Fruit fly (Drosophila melanogaster) whole organism, prepupa: ENCODE measurements around the gene olf413.

Experiments used
- Blimp-1 ChIP-seq: fragments of 200-800 bp; sonication (Bioruptor generic); optimal IDR thresholded peaks from 3 replicates; lab custom pipeline; 2017; ENCODE audit warnings: missing biosample characterization, missing genetic modification characterization, mild to moderate bottlenecking, moderate library complexity, missing genetic modification reagents
- CG10631 ChIP-seq: fragments of 200-800 bp; sonication (Bioruptor generic); optimal IDR thresholded peaks from 2 replicates; lab custom pipeline; 2016; ENCODE audit warnings: missing biosample characterization, missing genetic modification characterization
- CG10669 ChIP-seq: fragments of 200-800 bp; sonication (Bioruptor generic); optimal IDR thresholded peaks from 3 replicates; lab custom pipeline; 2018; ENCODE audit warnings: missing biosample characterization, mild to moderate bottlenecking, missing genetic modification characterization, moderate library complexity
- CG11294 ChIP-seq: fragments of 200-800 bp; sonication (Bioruptor generic); IDR thresholded peaks from 2 replicates; pipeline ENCODE4 v1.3.6; 2022; ENCODE audit warnings: missing biosample characterization, missing genetic modification characterization
- CG11762 ChIP-seq: fragments of 200-800 bp; sonication (Bioruptor generic); optimal IDR thresholded peaks from 3 replicates; lab custom pipeline; 2016; ENCODE audit warnings: missing biosample characterization, missing genetic modification characterization; ENCODE audit not compliant: insufficient read depth
- CG15336 ChIP-seq: fragments of 200-800 bp; sonication (Bioruptor generic); IDR thresholded peaks from 2 replicates; pipeline ENCODE4 v1.3.6; 2022; ENCODE audit warnings: missing biosample characterization, missing genetic modification characterization
- CG16779 ChIP-seq: fragments of 200-800 bp; sonication (Bioruptor generic); optimal IDR thresholded peaks from 3 replicates; lab custom pipeline; 2017; ENCODE audit warnings: missing biosample characterization, mild to moderate bottlenecking, missing genetic modification characterization
- CG3032 ChIP-seq: fragments of 200-800 bp; optimal IDR thresholded peaks from 2 replicates; lab custom pipeline; 2019; ENCODE audit warnings: missing biosample characterization, mild to moderate bottlenecking, missing genetic modification characterization, moderate library complexity
- CG31627 ChIP-seq: fragments of 200-800 bp; sonication (Bioruptor generic); optimal IDR thresholded peaks from 3 replicates; lab custom pipeline; 2016; ENCODE audit warnings: missing biosample characterization, missing genetic modification characterization
- CG32006 ChIP-seq: fragments of 200-800 bp; sonication (Bioruptor generic); optimal IDR thresholded peaks from 3 replicates; lab custom pipeline; 2017; ENCODE audit warnings: missing biosample characterization, mild to moderate bottlenecking, missing genetic modification characterization
- CG4318 ChIP-seq: fragments of 200-800 bp; sonication (Bioruptor generic); optimal IDR thresholded peaks from 3 replicates; lab custom pipeline; 2017; ENCODE audit warnings: missing biosample characterization, mild to moderate bottlenecking, missing genetic modification characterization
- CG6163 ChIP-seq: fragments of 200-800 bp; sonication (Bioruptor generic); IDR thresholded peaks from 3 replicates; pipeline ENCODE4 v1.3.6; 2022; ENCODE audit warnings: missing biosample characterization, missing genetic modification characterization
- CG6276 ChIP-seq: fragments of 200-800 bp; sonication (Bioruptor generic); optimal IDR thresholded peaks from 2 replicates; lab custom pipeline; 2017; ENCODE audit warnings: missing biosample characterization, mild to moderate bottlenecking, missing genetic modification characterization
- CG6808 ChIP-seq: fragments of 200-800 bp; sonication (Bioruptor generic); optimal IDR thresholded peaks from 3 replicates; lab custom pipeline; 2017; ENCODE audit warnings: missing biosample characterization, missing genetic modification characterization, mild to moderate bottlenecking, moderate library complexity, missing genetic modification reagents
- CG6854 ChIP-seq: fragments of 200-800 bp; sonication (Bioruptor generic); optimal IDR thresholded peaks from 2 replicates; lab custom pipeline; 2017; ENCODE audit warnings: missing biosample characterization, mild to moderate bottlenecking, missing genetic modification characterization
- CG7368 ChIP-seq: fragments of 200-800 bp; sonication (Bioruptor generic); optimal IDR thresholded peaks from 3 replicates; lab custom pipeline; 2016; ENCODE audit warnings: missing biosample characterization, missing genetic modification characterization
- CG8119 ChIP-seq: fragments of 200-800 bp; sonication (Bioruptor generic); IDR thresholded peaks from 3 replicates; pipeline ENCODE4 v1.3.6; 2022; ENCODE audit warnings: missing biosample characterization, missing genetic modification characterization
- CG8319 ChIP-seq: fragments of 200-800 bp; sonication (Bioruptor generic); optimal IDR thresholded peaks from 3 replicates; lab custom pipeline; 2016; ENCODE audit warnings: missing biosample characterization, missing genetic modification characterization
- CG9139 ChIP-seq: fragments of 200-800 bp; sonication (Bioruptor generic); optimal IDR thresholded peaks from 3 replicates; lab custom pipeline; 2017; ENCODE audit warnings: missing biosample characterization, mild to moderate bottlenecking, missing genetic modification characterization
- Eip78C ChIP-seq: fragments of 200-800 bp; sonication (Bioruptor generic); peaks from one replicate; lab custom pipeline; 2016; ENCODE audit warnings: missing biosample characterization, missing genetic modification characterization
- Eip93F ChIP-seq: fragments of 200-800 bp; sonication (Bioruptor generic); optimal IDR thresholded peaks from 2 replicates; lab custom pipeline; 2016; ENCODE audit warnings: missing biosample characterization, mild to moderate bottlenecking, missing genetic modification characterization
- Ets21C ChIP-seq: fragments of 200-800 bp; sonication (Bioruptor generic); optimal IDR thresholded peaks from 3 replicates; lab custom pipeline; 2016; ENCODE audit warnings: missing biosample characterization, missing genetic modification characterization
- Ets96B ChIP-seq: fragments of 200-800 bp; optimal IDR thresholded peaks from 2 replicates; lab custom pipeline; 2019; ENCODE audit warnings: missing biosample characterization, mild to moderate bottlenecking, missing genetic modification characterization, moderate library complexity
- Hr4 ChIP-seq: fragments of 200-800 bp; sonication (Bioruptor generic); optimal IDR thresholded peaks from 3 replicates; lab custom pipeline; 2016; ENCODE audit warnings: missing biosample characterization, missing genetic modification characterization
- Met ChIP-seq: fragments of 200-800 bp; sonication (Bioruptor generic); optimal IDR thresholded peaks from 3 replicates; lab custom pipeline; 2016; ENCODE audit warnings: missing biosample characterization, missing genetic modification characterization
- OdsH ChIP-seq: fragments of 200-800 bp; sonication (Bioruptor generic); optimal IDR thresholded peaks from 3 replicates; lab custom pipeline; 2016; ENCODE audit warnings: missing biosample characterization, missing genetic modification characterization
- Smox ChIP-seq: fragments of 200-800 bp; sonication (Bioruptor generic); optimal IDR thresholded peaks from 3 replicates; lab custom pipeline; 2016; ENCODE audit warnings: missing biosample characterization, missing genetic modification characterization
- Sox14 ChIP-seq: fragments of 200-800 bp; sonication (Bioruptor generic); optimal IDR thresholded peaks from 3 replicates; lab custom pipeline; 2016; ENCODE audit warnings: missing biosample characterization, missing genetic modification characterization
- Sox15 ChIP-seq: fragments of 200-800 bp; sonication (Bioruptor generic); optimal IDR thresholded peaks from 3 replicates; lab custom pipeline; 2016; ENCODE audit warnings: missing biosample characterization, missing genetic modification characterization
- achi ChIP-seq: fragments of 200-800 bp; sonication (Bioruptor generic); optimal IDR thresholded peaks from 3 replicates; lab custom pipeline; 2016; ENCODE audit warnings: missing biosample characterization, missing genetic modification characterization
- cyc ChIP-seq: fragments of 200-800 bp; sonication (Bioruptor generic); optimal IDR thresholded peaks from 3 replicates; lab custom pipeline; 2016; ENCODE audit warnings: missing biosample characterization, missing genetic modification characterization
- dac ChIP-seq: fragments of 200-800 bp; sonication (Bioruptor generic); optimal IDR thresholded peaks from 2 replicates; lab custom pipeline; 2017; ENCODE audit warnings: missing biosample characterization, mild to moderate bottlenecking, missing genetic modification characterization
- eg ChIP-seq: fragments of 200-800 bp; sonication (Bioruptor generic); IDR thresholded peaks from 3 replicates; pipeline ENCODE4 v1.3.6; 2022; ENCODE audit warnings: missing biosample characterization, missing genetic modification characterization
- fd59A ChIP-seq: fragments of 200-800 bp; sonication (Bioruptor generic); optimal IDR thresholded peaks from 2 replicates; lab custom pipeline; 2017; ENCODE audit warnings: missing biosample characterization, mild to moderate bottlenecking, missing genetic modification characterization, missing genetic modification reagents
- lz ChIP-seq: fragments of 200-800 bp; sonication (Bioruptor generic); optimal IDR thresholded peaks from 3 replicates; lab custom pipeline; 2016; ENCODE audit warnings: missing biosample characterization, missing genetic modification characterization
- net ChIP-seq: fragments of 200-800 bp; sonication (Bioruptor generic); optimal IDR thresholded peaks from 3 replicates; lab custom pipeline; 2016; ENCODE audit warnings: missing biosample characterization, missing genetic modification characterization
- topi ChIP-seq: fragments of 200-800 bp; sonication (Bioruptor generic); optimal IDR thresholded peaks from 3 replicates; lab custom pipeline; 2016; ENCODE audit warnings: missing biosample characterization, missing genetic modification characterization

The olf413 gene

dm6 chr3L:22091339-22091738 is 44.6 kb upstream of the olf413 start:
- TF ChIP-seq achi (GFP tag; lab: Kevin White, UChicago) (peak; percentile 7), CG6276 (GFP tag; lab: Kevin White, UChicago) (no peak), CG32006 (GFP tag; lab: Kevin White, UChicago) (peak; percentile 39), CG8119 (GFP tag; lab: Robert Waterston, UW) (no peak), CG8319 (GFP tag; lab: Kevin White, UChicago) (no peak), CG11762 (GFP tag; lab: Kevin White, UChicago) (no peak), net (peak; percentile 9), CG10631 (GFP tag; lab: Kevin White, UChicago) (no peak), CG6163 (no peak), Ets21C (GFP tag; lab: Kevin White, UChicago) (no peak), CG3032 (tag; lab: Kevin White, UChicago) (no peak), Smox (GFP tag; lab: Kevin White, UChicago) (no peak), OdsH (peak; percentile 17), CG6854 (GFP tag; lab: Kevin White, UChicago) (no peak), Sox15 (GFP tag; lab: Kevin White, UChicago) (no peak), CG15336 (GFP tag; lab: Robert Waterston, UW) (no peak), Eip93F (no peak), CG9139 (GFP tag; lab: Kevin White, UChicago) (no peak), CG31627 (GFP tag; lab: Kevin White, UChicago) (no peak), topi (GFP tag; lab: Kevin White, UChicago) (no peak), fd59A (GFP tag; lab: Kevin White, UChicago) (no peak), CG11294 (GFP tag; lab: Robert Waterston, UW) (no peak), CG6808 (GFP tag; lab: Kevin White, UChicago) (no peak), Hr4 (GFP tag; lab: Kevin White, UChicago) (peak; percentile 33), Eip78C (GFP tag; lab: Kevin White, UChicago) (peak; percentile 51), CG4318 (peak; percentile 11), eg (GFP tag; lab: Robert Waterston, UW) (no peak), Blimp-1 (GFP tag; lab: Kevin White, UChicago) (no peak), Met (GFP tag; lab: Kevin White, UChicago) (no peak), cyc (GFP tag; lab: Kevin White, UChicago) (no peak)

DNA sequence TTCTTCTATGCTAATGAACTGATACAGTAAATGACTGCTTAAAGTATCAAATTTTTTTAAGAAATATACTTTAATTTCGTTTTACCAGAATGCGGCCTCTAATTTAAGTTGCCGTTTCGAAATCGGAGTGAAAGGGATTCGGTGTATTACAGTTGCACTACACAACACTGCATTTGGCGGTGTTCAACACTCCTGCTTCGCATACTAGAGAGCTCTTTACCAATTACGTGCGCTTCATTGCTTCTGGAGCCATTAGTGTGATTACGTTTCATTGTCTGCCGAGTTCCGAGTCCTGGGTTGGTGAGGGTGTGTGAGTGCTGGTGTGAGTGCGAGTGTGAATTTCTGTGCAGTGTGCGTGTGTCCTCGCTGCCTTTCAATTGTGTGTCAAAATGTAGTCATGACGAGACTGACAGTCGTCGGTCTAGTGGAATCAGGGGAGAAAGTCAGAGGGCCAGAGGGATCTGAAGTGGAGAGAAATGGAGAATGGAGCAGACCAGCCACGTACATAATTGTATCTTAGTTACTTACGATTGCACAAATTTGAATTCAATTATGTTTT is 41.5 kb upstream of the olf413 start:
- no peak for TF ChIP-seq cyc (GFP tag; lab: Kevin White, UChicago)
- no peak for TF ChIP-seq CG11762 (GFP tag; lab: Kevin White, UChicago)
- TF ChIP-seq Met (GFP tag; lab: Kevin White, UChicago): no peak
- no peak for TF ChIP-seq Eip93F
- TF ChIP-seq lz (GFP tag; lab: Kevin White, UChicago): no peak
- TF ChIP-seq CG6276 (GFP tag; lab: Kevin White, UChicago): no peak
- no peak for TF ChIP-seq CG32006 (GFP tag; lab: Kevin White, UChicago)
- no peak for TF ChIP-seq dac (GFP tag; lab: Kevin White, UChicago)
- TF ChIP-seq CG10631 (GFP tag; lab: Kevin White, UChicago): no peak
- TF ChIP-seq Sox14: no peak
- TF ChIP-seq CG6854 (GFP tag; lab: Kevin White, UChicago): no peak
- no peak for TF ChIP-seq Hr4 (GFP tag; lab: Kevin White, UChicago)
- TF ChIP-seq Ets21C (GFP tag; lab: Kevin White, UChicago): no peak
- no peak for TF ChIP-seq CG6163
- no peak for TF ChIP-seq CG16779 (tag; lab: Kevin White, UChicago)
- TF ChIP-seq CG10669 (GFP tag; lab: Kevin White, UChicago): no peak
- TF ChIP-seq CG9139 (GFP tag; lab: Kevin White, UChicago): no peak
- no peak for TF ChIP-seq CG7368 (GFP tag; lab: Kevin White, UChicago)
- TF ChIP-seq Ets96B (tag; lab: Kevin White, UChicago): no peak
- no peak for TF ChIP-seq Smox (GFP tag; lab: Kevin White, UChicago)
